Fruit fly (Drosophila melanogaster): ENCODE measurements around the gene CG13308.
A peak's percentile ranks its signal among the peaks of the same experiment; 100 is the strongest.

The CG13308 gene

dm6 chr3L:8827133-8827867 is 19.0 kb downstream of the CG13308 start, which contains the start of gene dally (continued):
- no peak for TF ChIP-seq CG6272 (GFP tag; IDR thresholded peaks at IDR 0.05)
- no peak for TF ChIP-seq Atf3 (GFP tag; optimal IDR thresholded peaks at IDR 0.05)
- TF ChIP-seq CG14710 (tag; optimal IDR thresholded peaks at IDR 0.05), result no peak
- TF ChIP-seq dimm (GFP tag; IDR thresholded peaks at IDR 0.05), result no peak
- peak; percentile 1 for TF ChIP-seq Nf-YB (GFP tag; optimal IDR thresholded peaks at IDR 0.05)
- TF ChIP-seq zf30C (GFP tag; optimal IDR thresholded peaks at IDR 0.05), result no peak
- peak; percentile 20 for TF ChIP-seq PHDP (tag; optimal IDR thresholded peaks at IDR 0.05)
- TF ChIP-seq Ets65A (GFP tag), result no peak
- peak; percentile 23 for TF ChIP-seq Nf-YC (tag; optimal IDR thresholded peaks at IDR 0.05)
- TF ChIP-seq Elba2 (GFP tag; optimal IDR thresholded peaks at IDR 0.05), result no peak
- TF ChIP-seq CG4617 (GFP tag; optimal IDR thresholded peaks at IDR 0.05; ENCODE audit: borderline replicate concordance), result no peak
- TF ChIP-seq lmd (GFP tag; IDR thresholded peaks at IDR 0.05), result no peak
- TF ChIP-seq CG13287 (GFP tag; IDR thresholded peaks at IDR 0.05; ENCODE audit: partially characterized antibody), result peak; percentile 70
- peak; percentile 7 for TF ChIP-seq CG15479 (GFP tag; optimal IDR thresholded peaks at IDR 0.05)
- TF ChIP-seq ro (GFP tag; IDR thresholded peaks at IDR 0.05), result no peak
- no peak for TF ChIP-seq CG31365 (tag; optimal IDR thresholded peaks at IDR 0.05)
- TF ChIP-seq CG8281 (tag; optimal IDR thresholded peaks at IDR 0.05), result peak; percentile 31
- TF ChIP-seq pb (GFP tag; optimal IDR thresholded peaks at IDR 0.05), result peak; percentile 21
- TF ChIP-seq ttk (GFP tag; IDR thresholded peaks at IDR 0.05), result peak; percentile 5; the same call in 1 of the 2 replicates
- no peak for TF ChIP-seq CG31224 (GFP tag; IDR thresholded peaks at IDR 0.05)
- peak; percentile 6 for TF ChIP-seq CG33213 (GFP tag; optimal IDR thresholded peaks at IDR 0.05)
- TF ChIP-seq crol (GFP tag; IDR thresholded peaks at IDR 0.05), result peak; percentile 30; the same call in 1 of the 2 replicates
- TF ChIP-seq HHEX (GFP tag; optimal IDR thresholded peaks at IDR 0.05), result peak; percentile 42
- TF ChIP-seq pho (GFP tag; optimal IDR thresholded peaks at IDR 0.05), result no peak
- TF ChIP-seq Hr78 (GFP tag; optimal IDR thresholded peaks at IDR 0.05), result peak in 1 of 2 experiments; percentile 7
- TF ChIP-seq Six4 (GFP tag; optimal IDR thresholded peaks at IDR 0.05), result no peak
- TF ChIP-seq CG31441 (GFP tag; IDR thresholded peaks at IDR 0.05), result peak; percentile 20; the same call in 1 of the 2 replicates
- no peak for TF ChIP-seq shn (GFP tag; optimal IDR thresholded peaks at IDR 0.05)
- peak; percentile 36 for TF ChIP-seq CG12744 (GFP tag; optimal IDR thresholded peaks at IDR 0.05)
- TF ChIP-seq Med (GFP tag), result peak; percentile 93
- TF ChIP-seq stc (GFP tag; IDR thresholded peaks at IDR 0.05), result peak; percentile 34; the same call in 1 of the 2 replicates
- no peak for TF ChIP-seq chif (GFP tag; optimal IDR thresholded peaks at IDR 0.05)
- TF ChIP-seq CkIIα-i1 (GFP tag; IDR thresholded peaks at IDR 0.05), result no peak
- peak; percentile 31 for TF ChIP-seq CG17912 (GFP tag; optimal IDR thresholded peaks at IDR 0.05)
- no peak; the same call in 1 of the 2 replicates for TF ChIP-seq CG1024 (GFP tag; IDR thresholded peaks at IDR 0.05)
- peak; percentile 75; the same call in 2 of the 3 replicates for TF ChIP-seq ci (GFP tag; IDR thresholded peaks at IDR 0.05)
- TF ChIP-seq CG9437 (GFP tag; optimal IDR thresholded peaks at IDR 0.05), result no peak
- TF ChIP-seq HLH54F (GFP tag; optimal IDR thresholded peaks at IDR 0.05), result no peak
- TF ChIP-seq CG17568 (GFP tag; optimal IDR thresholded peaks at IDR 0.05), result no peak
- TF ChIP-seq CG4424 (GFP tag; optimal IDR thresholded peaks at IDR 0.05), result no peak
- TF ChIP-seq gcm (GFP tag; optimal IDR thresholded peaks at IDR 0.05), result peak; percentile 34
- TF ChIP-seq CG7963 (GFP tag; IDR thresholded peaks at IDR 0.05; ENCODE audit: partially characterized antibody), result 0 out of 3 replicates have a peak, but pooled peaks have one; percentile 25
- TF ChIP-seq eyg (GFP tag; optimal IDR thresholded peaks at IDR 0.05), result no peak
- TF ChIP-seq mld (GFP tag; IDR thresholded peaks at IDR 0.05; ENCODE audit: partially characterized antibody), result no peak; the same call in 2 of the 3 replicates
- no peak for TF ChIP-seq pros (GFP tag; optimal IDR thresholded peaks at IDR 0.05)
- no peak for TF ChIP-seq sc (optimal IDR thresholded peaks at IDR 0.05)
- TF ChIP-seq sc (GFP tag; optimal IDR thresholded peaks at IDR 0.05), result no peak
- no peak for TF ChIP-seq cwo (GFP tag; optimal IDR thresholded peaks at IDR 0.05)
- peak; percentile 37 for TF ChIP-seq CG2712 (tag; optimal IDR thresholded peaks at IDR 0.05)
